Worm (Caenorhabditis elegans): ENCODE measurements around the gene puf-7.
"Not testable (repeated sequence)": the region's sequence is repeated elsewhere in the genome, so short reads cannot be mapped to it uniquely, and the experiment has no call there.

DNA sequence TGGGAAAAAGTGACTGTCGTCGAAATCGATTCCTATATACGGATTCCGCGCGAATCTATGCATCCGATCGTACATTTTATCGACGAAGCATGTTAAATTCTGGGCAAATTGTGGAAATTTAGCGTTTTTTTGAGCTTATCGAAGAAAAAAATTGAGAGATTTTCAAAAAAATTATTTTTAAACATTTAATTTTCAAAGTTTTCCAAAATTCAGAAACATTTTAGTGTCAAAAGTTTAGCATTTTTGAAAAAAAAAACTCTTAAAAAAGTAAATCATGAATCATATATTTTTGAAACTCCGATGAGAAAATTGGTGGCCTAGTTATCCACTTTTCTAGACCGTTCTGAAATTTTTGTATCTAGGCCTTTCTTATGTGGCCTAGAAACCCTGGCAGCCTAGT is 4.5 kb downstream of the puf-7 start, which contains the start of gene B0273.115:
- TF ChIP-seq tab-1 (GFP tag; IDR thresholded peaks at IDR 0.05); T22C8.4 (GFP tag; IDR thresholded peaks at IDR 0.05); klf-2 (GFP tag; conservative IDR thresholded peaks at IDR 0.05); flt-1 (GFP tag; IDR thresholded peaks at IDR 0.05): not testable (repeated sequence)

Measured in whole organism, midembryonic.